Fruit fly (Drosophila melanogaster) Kc167 (cell line): ENCODE results near the gene Stat92E.

Experiments
- h ChIP-seq: fragments of >200 bp; optimal IDR thresholded peaks from 3 replicates; lab custom pipeline; 2018; ENCODE audit warnings: missing external identifiers
- psq ChIP-seq: fragments of >200 bp; optimal IDR thresholded peaks from 2 replicates; lab custom pipeline; 2017; ENCODE audit warnings: missing external identifiers

DNA sequence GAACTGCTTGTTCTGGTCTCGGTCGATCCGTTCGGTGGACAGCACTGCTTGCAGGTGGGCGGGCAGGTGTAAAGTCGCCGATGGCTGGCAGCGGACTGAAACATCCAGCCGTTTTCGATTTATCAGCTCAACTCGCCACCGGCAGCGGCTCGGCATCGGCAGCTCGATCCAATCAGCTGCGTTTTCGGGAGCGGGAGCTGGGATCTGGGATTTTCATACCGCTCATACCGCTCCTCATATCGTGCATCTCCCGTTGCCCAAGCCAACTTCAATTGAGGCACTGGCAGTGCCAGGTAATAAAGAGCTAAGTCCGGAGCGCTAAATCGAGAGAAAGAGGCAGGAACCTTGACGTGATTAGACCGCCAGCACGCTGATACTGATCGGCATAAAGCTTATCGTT, 39.7 kb downstream of the Stat92E start, which contains the start of gene MFS9:
- no peak for TF ChIP-seq psq (lab: Kevin White, UChicago)
- no peak for TF ChIP-seq h (lab: Kevin White, UChicago)
